Fruit fly (Drosophila melanogaster) Kc167 (cell line): ENCODE data around the gene CG7276.

Experiments
- Myc ChIP-seq: fragments of >200 bp; optimal IDR thresholded peaks from 2 replicates; lab custom pipeline; 2017; ENCODE audit warnings: missing external identifiers
- Sin3A ChIP-seq: fragments of >200 bp; optimal IDR thresholded peaks from 2 replicates; lab custom pipeline; 2018; ENCODE audit warnings: missing external identifiers
- h ChIP-seq: fragments of >200 bp; optimal IDR thresholded peaks from 3 replicates; lab custom pipeline; 2018; ENCODE audit warnings: missing external identifiers
- insv ChIP-seq: fragments of >200 bp; optimal IDR thresholded peaks from 3 replicates; lab custom pipeline; 2018; ENCODE audit warnings: missing external identifiers
- psq ChIP-seq: fragments of >200 bp; optimal IDR thresholded peaks from 2 replicates; lab custom pipeline; 2017; ENCODE audit warnings: missing external identifiers
- ttk ChIP-seq: sonication (Bioruptor generic); optimal IDR thresholded peaks from 2 replicates; lab custom pipeline; 2017; ENCODE audit warnings: missing external identifiers

Gene CG7276

DNA sequence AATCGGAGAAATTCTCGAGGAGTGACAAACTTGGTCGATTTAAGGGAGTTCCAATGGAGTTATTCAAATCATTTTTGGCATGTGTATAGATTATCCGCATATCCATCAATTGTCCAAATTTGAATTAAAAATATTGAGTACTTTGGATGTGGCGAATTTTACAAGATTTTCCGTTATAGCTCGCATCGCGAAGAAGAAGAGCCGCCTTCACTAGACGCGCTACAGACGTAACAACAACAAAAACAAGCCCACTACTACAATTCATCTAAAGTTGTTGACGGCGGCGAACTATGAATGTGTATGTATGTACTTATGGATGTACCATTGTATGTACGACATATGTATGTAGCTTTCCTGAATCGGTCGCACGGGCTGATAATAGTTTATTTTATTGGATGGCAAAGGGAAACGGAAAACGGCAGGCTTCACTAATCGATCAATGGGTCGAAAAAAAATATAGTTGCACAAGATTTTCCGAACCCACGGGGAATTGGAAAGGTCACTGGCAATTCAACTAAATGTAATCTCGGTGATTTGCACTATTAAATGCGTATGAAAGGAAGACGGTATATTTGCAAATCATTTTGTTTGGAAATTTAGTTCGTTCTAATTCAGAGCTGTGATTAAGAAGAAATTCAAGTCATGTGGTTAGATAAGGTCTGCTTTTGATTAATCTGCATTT lies 17.0 kb downstream of the CG7276 start:
- TF ChIP-seq psq (lab: Kevin White, UChicago) = no peak
- TF ChIP-seq ttk (lab: Kevin White, UChicago) = no peak
- no peak for TF ChIP-seq Sin3A (lab: Kevin White, UChicago)
- TF ChIP-seq h (lab: Kevin White, UChicago) = no peak
- TF ChIP-seq Myc (lab: Kevin White, UChicago) = no peak
- no peak for TF ChIP-seq insv

DNA sequence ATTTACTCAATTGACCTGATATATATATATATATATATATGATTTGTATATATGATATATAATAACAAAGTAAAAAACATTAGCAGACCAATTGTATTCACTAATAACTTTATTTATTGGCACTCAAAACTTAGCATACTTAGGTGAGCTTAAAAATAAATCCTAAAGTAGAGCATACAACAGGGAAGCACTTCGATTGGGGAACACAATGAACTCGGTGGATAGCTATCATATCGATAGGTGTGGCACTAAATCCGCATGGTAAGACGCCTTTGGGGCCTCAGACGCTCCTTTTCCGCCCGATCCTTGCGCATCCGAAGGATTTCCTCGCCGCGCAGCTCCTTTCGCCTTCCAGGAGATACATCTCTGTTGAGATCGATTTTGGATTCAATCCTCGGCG lies 18.4 kb downstream of the CG7276 start:
- TF ChIP-seq ttk (lab: Kevin White, UChicago) = no peak
- no peak for TF ChIP-seq Myc (lab: Kevin White, UChicago)
- no peak for TF ChIP-seq h (lab: Kevin White, UChicago)
- no peak for TF ChIP-seq insv
- no peak for TF ChIP-seq psq (lab: Kevin White, UChicago)
- TF ChIP-seq Sin3A (lab: Kevin White, UChicago) = no peak

DNA sequence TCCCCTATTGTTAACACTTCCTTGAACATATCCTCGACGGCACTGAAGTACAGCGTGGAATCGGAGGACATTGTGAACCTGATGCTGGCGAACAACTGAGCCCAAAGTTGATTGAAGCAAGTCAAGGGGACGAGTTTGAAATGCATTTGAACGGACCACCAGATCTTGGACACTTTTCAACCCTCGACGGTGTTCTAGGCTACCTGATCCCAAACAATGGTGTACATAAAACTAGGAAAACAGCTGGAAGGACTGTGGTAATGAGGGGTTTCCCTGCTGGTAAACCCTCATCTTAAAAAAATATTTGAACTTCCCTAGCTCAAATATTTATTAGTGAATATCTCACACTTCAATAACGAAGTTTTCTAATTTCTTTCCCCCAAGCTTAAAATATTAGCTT lies 19.0 kb downstream of the CG7276 start, which contains the start of gene CG13454:
CG13454 (minus strand) TSS at position 101 of the 400 bp plus-strand sequence.
- TF ChIP-seq Sin3A (lab: Kevin White, UChicago) = no peak
- TF ChIP-seq insv = no peak
- TF ChIP-seq h (lab: Kevin White, UChicago) = no peak
- no peak for TF ChIP-seq ttk (lab: Kevin White, UChicago)

dm6 chr3L:15517508-15517907 lies 19.5 kb downstream of the CG7276 start:
- TF ChIP-seq ttk (lab: Kevin White, UChicago) = no peak
- TF ChIP-seq psq (lab: Kevin White, UChicago) = no peak
- TF ChIP-seq insv = no peak
- TF ChIP-seq Sin3A (lab: Kevin White, UChicago) = no peak
- TF ChIP-seq Myc (lab: Kevin White, UChicago) = no peak
- TF ChIP-seq h (lab: Kevin White, UChicago) = no peak

DNA sequence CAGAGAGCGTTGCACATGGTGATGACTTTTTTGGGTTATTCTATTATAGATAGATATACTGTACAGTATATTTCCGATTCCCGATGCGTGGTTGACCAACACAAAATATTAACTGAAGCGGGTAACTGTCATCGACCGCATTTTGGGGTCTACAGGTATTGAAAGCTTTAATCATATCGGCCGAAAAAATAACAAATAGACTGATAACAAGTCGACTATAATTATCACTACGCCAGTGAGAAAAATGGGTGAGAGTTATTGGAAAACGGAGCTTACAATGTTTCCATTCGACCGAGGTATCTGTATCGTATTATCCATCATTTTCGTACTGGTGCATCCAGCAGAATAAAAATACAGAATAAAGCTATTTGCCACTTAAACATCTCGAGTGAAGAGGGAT lies 20.3 kb downstream of the CG7276 start:
- TF ChIP-seq ttk (lab: Kevin White, UChicago) = no peak
- TF ChIP-seq Myc (lab: Kevin White, UChicago) = no peak
- no peak for TF ChIP-seq insv
- no peak for TF ChIP-seq Sin3A (lab: Kevin White, UChicago)
- TF ChIP-seq h (lab: Kevin White, UChicago) = no peak
- no peak for TF ChIP-seq psq (lab: Kevin White, UChicago)

dm6 chr3L:15519492-15519891 lies 21.5 kb downstream of the CG7276 start, which contains the start of gene mex1:
Gene mex1, minus strand, starts transcription at chr3L:15519592.
- no peak for TF ChIP-seq insv
- TF ChIP-seq psq (lab: Kevin White, UChicago) = no peak
- TF ChIP-seq ttk (lab: Kevin White, UChicago) = no peak
- TF ChIP-seq Sin3A (lab: Kevin White, UChicago) = no peak
- TF ChIP-seq h (lab: Kevin White, UChicago) = no peak
- TF ChIP-seq Myc (lab: Kevin White, UChicago) = no peak

dm6 chr3L:15519920-15520319 lies 21.9 kb downstream of the CG7276 start:
- TF ChIP-seq Sin3A (lab: Kevin White, UChicago) (no peak), ttk (lab: Kevin White, UChicago) (no peak), insv (no peak), h (lab: Kevin White, UChicago) (no peak), Myc (lab: Kevin White, UChicago) (no peak), psq (lab: Kevin White, UChicago) (no peak)

dm6 chr3L:15520320-15520719 lies 22.3 kb downstream of the CG7276 start, which contains the start of gene yellow-k:
Gene yellow-k, plus strand, starts transcription at chr3L:15520620.
- TF ChIP-seq Myc (lab: Kevin White, UChicago) = no peak
- no peak for TF ChIP-seq ttk (lab: Kevin White, UChicago)
- no peak for TF ChIP-seq insv
- TF ChIP-seq Sin3A (lab: Kevin White, UChicago) = no peak
- TF ChIP-seq psq (lab: Kevin White, UChicago) = no peak
- no peak for TF ChIP-seq h (lab: Kevin White, UChicago)

DNA sequence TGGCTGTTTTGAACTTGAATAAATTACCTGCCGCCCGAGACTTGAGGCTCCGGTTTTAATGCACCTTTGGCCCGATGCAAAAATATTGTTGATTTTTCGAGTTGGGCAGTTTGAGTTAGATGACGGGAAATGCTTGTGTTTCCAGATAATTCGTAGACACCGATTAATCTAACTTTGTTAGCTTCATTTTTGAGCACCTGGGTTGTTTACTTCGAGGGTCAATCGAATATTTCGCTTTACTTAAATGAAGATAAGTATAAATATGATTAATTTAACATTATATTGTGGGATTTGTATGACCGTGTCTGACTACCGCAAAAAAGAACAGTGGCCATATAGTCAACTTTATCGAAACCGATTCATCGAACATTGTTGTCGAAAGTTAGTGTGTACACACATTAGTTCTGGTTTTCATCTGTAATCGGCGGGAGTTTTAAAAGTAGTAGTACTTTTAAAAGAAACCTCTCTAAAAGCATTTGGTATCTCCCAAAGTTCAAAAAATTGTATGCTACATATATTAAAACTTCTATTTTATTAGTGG lies 25.9 kb downstream of the CG7276 start, which contains the start of gene CG7945:
CG7945 (minus strand) TSS at position 332 of the 541 bp plus-strand sequence.
- no peak for TF ChIP-seq Sin3A (lab: Kevin White, UChicago)
- no peak for TF ChIP-seq Myc (lab: Kevin White, UChicago)
- no peak for TF ChIP-seq psq (lab: Kevin White, UChicago)
- TF ChIP-seq ttk (lab: Kevin White, UChicago) = no peak
- no peak for TF ChIP-seq h (lab: Kevin White, UChicago)
- no peak for TF ChIP-seq insv

DNA sequence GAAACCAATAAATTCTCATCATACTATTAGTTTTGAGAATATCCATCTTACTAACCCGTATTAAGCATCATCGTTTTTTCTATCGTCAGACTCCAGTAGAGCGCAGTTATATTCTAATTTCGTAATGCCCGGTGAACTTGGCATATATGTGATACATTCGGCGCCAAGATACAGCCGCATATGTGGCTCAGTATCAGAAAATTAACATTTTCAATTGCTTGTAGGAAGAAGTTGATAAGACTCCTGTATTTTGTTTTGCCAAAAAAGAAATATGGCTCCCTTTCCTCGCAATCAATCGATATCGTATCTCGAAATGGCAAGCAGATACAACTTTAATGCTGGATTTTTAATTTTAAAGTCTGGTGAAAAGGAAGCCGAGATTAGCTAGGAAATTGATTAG lies 27.2 kb downstream of the CG7276 start, which contains the start of gene CG33986:
CG33986 (minus strand) TSS at position 101 of the 400 bp plus-strand sequence.
- no peak for TF ChIP-seq Sin3A (lab: Kevin White, UChicago)

DNA sequence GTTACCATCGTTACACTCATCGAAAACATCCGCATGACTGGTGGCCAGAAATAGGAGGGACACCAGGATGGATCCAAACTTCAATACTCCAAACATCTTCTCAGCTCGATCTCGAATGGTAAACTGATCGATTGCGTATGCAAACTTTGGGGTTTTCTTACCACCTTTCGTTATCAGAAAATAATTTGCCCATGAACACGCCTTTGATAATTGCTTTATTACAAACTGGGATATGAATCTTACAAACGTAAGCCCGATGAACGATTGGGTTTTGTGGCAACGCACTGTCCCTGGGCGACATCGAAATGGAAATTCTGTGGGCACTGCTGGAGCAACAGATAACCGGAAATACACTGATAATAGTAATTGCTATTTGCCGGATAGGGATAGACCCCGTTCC lies 28.7 kb downstream of the CG7276 start, which contains the start of gene CG33985:
CG33985 (minus strand) TSS at position 101 of the 400 bp plus-strand sequence.
- TF ChIP-seq insv (no peak), psq (lab: Kevin White, UChicago) (no peak), ttk (lab: Kevin White, UChicago) (no peak), Sin3A (lab: Kevin White, UChicago) (no peak), Myc (lab: Kevin White, UChicago) (no peak), h (lab: Kevin White, UChicago) (no peak)

DNA sequence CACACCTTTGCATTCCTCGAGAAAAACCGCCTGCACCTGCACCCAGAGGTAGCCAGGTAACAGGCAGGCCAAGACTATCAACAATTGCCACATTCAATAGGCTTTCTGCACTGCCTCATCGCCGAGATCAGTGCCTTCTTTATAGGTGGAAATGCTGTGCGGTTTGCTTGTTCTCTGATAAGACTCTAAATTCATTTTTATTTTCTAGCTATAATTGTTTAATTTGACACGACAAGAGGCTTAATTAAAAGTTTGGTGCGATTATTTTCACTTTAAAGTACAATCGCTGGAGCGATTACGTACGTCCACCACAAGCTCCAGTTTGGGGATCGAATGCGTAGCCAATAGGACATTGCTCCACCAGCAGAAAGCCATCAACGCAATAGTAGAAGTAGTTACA lies 29.4 kb downstream of the CG7276 start, which contains the start of gene CG42729:
CG42729 (minus strand) TSS at position 101 of the 400 bp plus-strand sequence.
- no peak for TF ChIP-seq Myc (lab: Kevin White, UChicago)
